Fruit fly (Drosophila melanogaster) whole organism, embryonic: ENCODE data around the gene CG43131.

Experiments
- ap ChIP-seq: fragments of 200-800 bp; sonication (Bioruptor generic); IDR thresholded peaks from 2 replicates; pipeline ENCODE4 v1.3.6; 2022; ENCODE audit warnings: missing biosample characterization, missing genetic modification characterization
- psq ChIP-seq: fragments of 200-800 bp; sonication (Bioruptor generic); optimal IDR thresholded peaks from 2 replicates; lab custom pipeline; 2017; ENCODE audit warnings: missing biosample characterization, missing genetic modification characterization
- stc ChIP-seq: fragments of 200-800 bp; sonication (Bioruptor generic); IDR thresholded peaks from 2 replicates; pipeline ENCODE4 v1.3.6; 2022; ENCODE audit warnings: missing biosample characterization, missing genetic modification characterization

DNA sequence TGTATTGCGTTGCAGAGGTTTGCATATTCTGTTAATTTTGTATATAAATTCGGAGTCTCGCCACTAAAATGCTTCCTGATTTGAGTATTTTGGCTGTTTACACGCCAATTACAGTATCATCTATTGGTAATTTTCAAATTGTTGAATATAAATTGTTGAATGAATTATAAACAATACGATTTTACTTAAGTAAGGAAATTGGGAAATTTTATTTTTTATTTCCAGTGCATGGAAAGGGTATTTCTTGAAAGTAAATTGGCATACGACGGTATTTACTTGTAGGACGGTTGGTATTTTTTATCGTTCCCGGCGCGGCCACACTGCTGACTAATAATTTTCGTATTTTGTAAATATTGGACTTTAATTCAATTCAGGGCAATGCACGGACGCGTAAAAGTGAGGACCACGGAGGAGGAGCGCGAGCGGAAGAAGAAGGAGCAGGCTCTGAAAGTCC lies 18.8 kb upstream of the CG43131 start, which contains the start of gene RabGGTa:
- peak; percentile 66 for TF ChIP-seq stc (GFP tag; lab: Robert Waterston, UW)
- TF ChIP-seq psq (GFP tag; lab: Kevin White, UChicago), result peak; percentile 17
- TF ChIP-seq ap, result 0 out of 2 replicates have a peak, but pooled peaks have one; percentile 12
